Fruit fly (Drosophila melanogaster): ENCODE results near the gene Mcm6.

Mcm6 gene

dm6 chrX:6678635-6679501 lies 4.7 kb downstream of the Mcm6 start, which contains the start of gene ND-ASHI (continued):
- no peak for TF ChIP-seq tll (GFP tag; optimal IDR thresholded peaks at IDR 0.05)
- TF ChIP-seq trh (GFP tag; optimal IDR thresholded peaks at IDR 0.05) = peak; percentile 76
- TF ChIP-seq Drgx (GFP tag; IDR thresholded peaks at IDR 0.05) = peak; percentile 98
- TF ChIP-seq dimm (GFP tag; IDR thresholded peaks at IDR 0.05) = peak; percentile 88
- no peak for TF ChIP-seq Jarid2 (GFP tag; optimal IDR thresholded peaks at IDR 0.05)
- peak; percentile 95 for TF ChIP-seq mam (GFP tag; optimal IDR thresholded peaks at IDR 0.05)
- peak; percentile 75 for TF ChIP-seq Nf-YB (GFP tag; optimal IDR thresholded peaks at IDR 0.05)
- TF ChIP-seq ap (GFP tag; IDR thresholded peaks at IDR 0.05) = peak; percentile 93
- peak; percentile 71 for TF ChIP-seq dm (GFP tag; optimal IDR thresholded peaks at IDR 0.05)
- TF ChIP-seq Med (GFP tag) = peak; percentile 99
- TF ChIP-seq caup (GFP tag; optimal IDR thresholded peaks at IDR 0.05; ENCODE audit: severe bottlenecking) = peak; percentile 98
- peak; percentile 98 for TF ChIP-seq CG18599 (GFP tag; optimal IDR thresholded peaks at IDR 0.05)
- peak; percentile 69 for TF ChIP-seq cato (GFP tag; optimal IDR thresholded peaks at IDR 0.05; ENCODE audit: borderline replicate concordance)
- peak; percentile 94 for TF ChIP-seq CG14050 (GFP tag; IDR thresholded peaks at IDR 0.05)
- peak; percentile 94 for TF ChIP-seq otp (GFP tag; IDR thresholded peaks at IDR 0.05)
- TF ChIP-seq CG9797 (GFP tag; optimal IDR thresholded peaks at IDR 0.05) = no peak
- TF ChIP-seq tup (GFP tag; optimal IDR thresholded peaks at IDR 0.05) = peak; percentile 92
- TF ChIP-seq sob (GFP tag; IDR thresholded peaks at IDR 0.05) = peak; percentile 97
- peak; percentile 86 for TF ChIP-seq Antp (GFP tag; optimal IDR thresholded peaks at IDR 0.05)
- TF ChIP-seq Dbx (GFP tag; IDR thresholded peaks at IDR 0.05) = peak; percentile 98
- TF ChIP-seq CG2875 (GFP tag; optimal IDR thresholded peaks at IDR 0.05) = peak; percentile 87
- TF ChIP-seq CG3065 (GFP tag; optimal IDR thresholded peaks at IDR 0.05) = peak; percentile 82
- TF ChIP-seq Kr (GFP tag; optimal IDR thresholded peaks at IDR 0.05) = no peak
- TF ChIP-seq CG13894 (tag; optimal IDR thresholded peaks at IDR 0.05) = peak; percentile 98
- peak; percentile 83 for TF ChIP-seq CG8944 (GFP tag; optimal IDR thresholded peaks at IDR 0.05)
- peak; percentile 93 for TF ChIP-seq bab2 (GFP tag; optimal IDR thresholded peaks at IDR 0.05)
- peak; percentile 93 for TF ChIP-seq Bteb2 (GFP tag; optimal IDR thresholded peaks at IDR 0.05)
- TF ChIP-seq CG5180 (GFP tag; optimal IDR thresholded peaks at IDR 0.05) = peak; percentile 85
- peak; percentile 34 for TF ChIP-seq kni (GFP tag; optimal IDR thresholded peaks at IDR 0.05)
- TF ChIP-seq Nf-YC (tag; optimal IDR thresholded peaks at IDR 0.05) = peak; percentile 71
- TF ChIP-seq Bgb (GFP tag; IDR thresholded peaks at IDR 0.05; ENCODE audit: partially characterized antibody) = no peak
- TF ChIP-seq Mrtf (GFP tag; IDR thresholded peaks at IDR 0.05) = peak; percentile 93
- TF ChIP-seq chif (GFP tag; optimal IDR thresholded peaks at IDR 0.05) = peak; percentile 88 to 90
- peak; percentile 88 for TF ChIP-seq CG18262 (tag; optimal IDR thresholded peaks at IDR 0.05)
- no peak for TF ChIP-seq pros (GFP tag; optimal IDR thresholded peaks at IDR 0.05)
- peak; percentile 86 for TF ChIP-seq sd (tag; optimal IDR thresholded peaks at IDR 0.05)
- TF ChIP-seq Deaf1 (tag; optimal IDR thresholded peaks at IDR 0.05) = no peak
- peak; percentile 89 for TF ChIP-seq fd96Cb (tag; optimal IDR thresholded peaks at IDR 0.05)
- TF ChIP-seq Dfd (GFP tag; optimal IDR thresholded peaks at IDR 0.05) = no peak
- TF ChIP-seq BtbVII (GFP tag; optimal IDR thresholded peaks at IDR 0.05) = peak; percentile 96
- peak; percentile 95 for TF ChIP-seq Rx (GFP tag; IDR thresholded peaks at IDR 0.05)
- peak; percentile 95 for TF ChIP-seq CG13296 (GFP tag; optimal IDR thresholded peaks at IDR 0.05)
- peak; percentile 97 for TF ChIP-seq CG7839 (tag; optimal IDR thresholded peaks at IDR 0.05)
- no peak for TF ChIP-seq Dip2 (GFP tag; IDR thresholded peaks at IDR 0.05)
- TF ChIP-seq CG4404 (GFP tag; IDR thresholded peaks at IDR 0.05) = peak; percentile 85
- TF ChIP-seq MBD-R2 (GFP tag; IDR thresholded peaks at IDR 0.05) = peak; percentile 96
- TF ChIP-seq CG17186 (GFP tag; optimal IDR thresholded peaks at IDR 0.05) = peak; percentile 79
- peak; percentile 89 for TF ChIP-seq dati (GFP tag; IDR thresholded peaks at IDR 0.05)
- no peak for TF ChIP-seq Sin3A (optimal IDR thresholded peaks at IDR 0.05)
